Fruit fly (Drosophila melanogaster): ENCODE data around the gene CG7049.

The CG7049 gene

dm6 chr3L:127450-127849 is 48.6 kb downstream of the CG7049 start:
- TF ChIP-seq Dll (optimal IDR thresholded peaks at IDR 0.05) (no peak), usp (GFP tag; optimal IDR thresholded peaks at IDR 0.05) (no peak), CG8478 (optimal IDR thresholded peaks at IDR 0.05) (no peak), EcR (GFP tag; optimal IDR thresholded peaks at IDR 0.05) (no peak), pan (optimal IDR thresholded peaks at IDR 0.05) (no peak), psq (optimal IDR thresholded peaks at IDR 0.05) (no peak)
